Worm (Caenorhabditis elegans): ENCODE data around the gene pdha-1.

pdha-1 gene

DNA sequence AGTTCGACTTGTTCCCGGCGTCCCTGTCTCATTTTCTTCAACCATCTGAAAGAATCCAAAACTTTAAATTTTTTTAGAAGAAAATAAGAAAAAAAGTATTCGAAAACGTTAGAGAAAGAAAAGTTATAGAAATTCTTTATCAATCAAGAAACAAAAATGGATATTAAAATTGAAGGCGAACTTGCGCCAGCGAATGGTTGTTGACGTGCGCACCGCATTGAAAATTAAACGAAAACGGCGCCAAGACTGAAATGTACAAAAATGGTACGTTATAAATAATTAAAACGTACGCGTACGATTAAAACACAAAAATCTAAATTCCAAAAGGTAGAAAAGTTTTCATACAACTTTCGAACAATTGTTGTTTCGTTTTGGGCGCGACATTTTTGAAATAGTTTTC, 20.7 kb downstream of the pdha-1 start, which contains the start of gene K02C4.3 (continued):
- TF ChIP-seq fkh-8 (tag; optimal IDR thresholded peaks at IDR 0.05) (peak; percentile 43), nhr-84 (tag; optimal IDR thresholded peaks at IDR 0.05) (no peak), sptf-1 (tag; optimal IDR thresholded peaks at IDR 0.05) (no peak), hpl-2 (GFP tag; optimal IDR thresholded peaks at IDR 0.05) (no peak), nhr-20 (tag; optimal IDR thresholded peaks at IDR 0.05) (peak; percentile 76), hlh-4 (tag; optimal IDR thresholded peaks at IDR 0.05) (no peak), jun-1 (tag; optimal IDR thresholded peaks at IDR 0.05) (peak; percentile 39), tlp-1 (tag; optimal IDR thresholded peaks at IDR 0.05) (no peak), lin-13 (GFP tag; optimal IDR thresholded peaks at IDR 0.05) (peak; percentile 49), alr-1 (tag; optimal IDR thresholded peaks at IDR 0.05; ENCODE audit: borderline replicate concordance) (no peak), skn-1 (tag; optimal IDR thresholded peaks at IDR 0.05) (peak; percentile 77), pag-3 (tag; optimal IDR thresholded peaks at IDR 0.05; ENCODE audit: borderline replicate concordance, insufficient read depth) (peak; percentile 4), elt-3 (tag; optimal IDR thresholded peaks at IDR 0.05) (peak in 2 of 6 experiments; percentile 45 to 53), snpc-4 (tag; optimal IDR thresholded peaks at IDR 0.05) (peak; percentile 89), ceh-8 (GFP tag; optimal IDR thresholded peaks at IDR 0.05) (peak; percentile 72), ces-1 (GFP tag; optimal IDR thresholded peaks at IDR 0.05) (no peak), xbp-1 (tag; optimal IDR thresholded peaks at IDR 0.05) (peak; percentile 74), swsn-7 (tag; optimal IDR thresholded peaks at IDR 0.05) (peak; percentile 76), ceh-82 (tag; optimal IDR thresholded peaks at IDR 0.05) (peak; percentile 51 to 66 (median 62)), rnt-1 (tag; optimal IDR thresholded peaks at IDR 0.05) (peak; percentile 72), lin-15B (tag; optimal IDR thresholded peaks at IDR 0.05) (peak; percentile 42), nhr-77 (tag; optimal IDR thresholded peaks at IDR 0.05) (peak; percentile 33)

DNA sequence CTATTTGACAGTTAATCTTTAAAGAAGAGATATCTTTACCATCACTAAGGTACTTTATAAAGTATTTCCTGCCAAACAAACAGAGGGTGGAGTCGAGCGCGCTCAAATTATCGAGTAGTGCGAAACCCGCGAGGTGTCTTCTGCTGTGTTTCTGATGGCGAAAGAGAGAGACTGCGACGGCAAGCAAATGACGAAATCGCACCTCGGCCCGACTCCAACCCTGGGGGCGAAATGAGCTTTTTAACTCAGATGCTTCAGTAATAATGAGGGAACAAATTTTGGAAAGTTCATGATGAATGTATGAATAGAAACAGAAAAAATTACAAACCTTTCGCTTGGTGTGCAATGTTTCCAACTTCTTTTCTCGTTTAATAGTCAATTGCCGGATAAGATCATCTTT, 25.4 kb downstream of the pdha-1 start:
- TF ChIP-seq nhr-85 (tag) (peak; percentile 92), nhr-20 (tag; optimal IDR thresholded peaks at IDR 0.05) (peak; percentile 79), dpl-1 (GFP tag; optimal IDR thresholded peaks at IDR 0.05) (peak; percentile 46 to 57 (median 57)), lin-14 (GFP tag; optimal IDR thresholded peaks at IDR 0.05) (peak; percentile 82), lsy-2 (tag; optimal IDR thresholded peaks at IDR 0.05) (peak; percentile 59 to 67), vab-15 (tag; optimal IDR thresholded peaks at IDR 0.05) (no peak), zip-4 (GFP tag; optimal IDR thresholded peaks at IDR 0.05) (peak; percentile 57), ceh-8 (GFP tag; optimal IDR thresholded peaks at IDR 0.05) (peak; percentile 12), ztf-4 (tag; optimal IDR thresholded peaks at IDR 0.05) (no peak), pax-3 (tag; optimal IDR thresholded peaks at IDR 0.05) (peak; percentile 39), nhr-84 (tag; optimal IDR thresholded peaks at IDR 0.05) (no peak), tlp-1 (tag; optimal IDR thresholded peaks at IDR 0.05) (no peak), egl-27 (tag; optimal IDR thresholded peaks at IDR 0.05) (peak in 1 of 2 experiments; percentile 6), elt-3 (tag; optimal IDR thresholded peaks at IDR 0.05) (peak in 4 of 6 experiments; percentile 4 to 41 (median 32)), swsn-7 (tag; optimal IDR thresholded peaks at IDR 0.05) (peak; percentile 78), unc-130 (tag; optimal IDR thresholded peaks at IDR 0.05) (peak; percentile 8), F16B12.6 (tag; optimal IDR thresholded peaks at IDR 0.05) (no peak), lin-39 (tag; optimal IDR thresholded peaks at IDR 0.05) (peak; percentile 48), grh-1 (GFP tag; IDR thresholded peaks at IDR 0.05) (peak; percentile 62), efl-1 (optimal IDR thresholded peaks at IDR 0.05) (peak; percentile 62 to 70), efl-1 (GFP tag; optimal IDR thresholded peaks at IDR 0.05 in 1 of 2) (peak; percentile 23 to 95), snpc-4 (tag; optimal IDR thresholded peaks at IDR 0.05) (peak; percentile 98), fkh-8 (tag; optimal IDR thresholded peaks at IDR 0.05) (peak; percentile 42), ceh-63 (GFP tag; optimal IDR thresholded peaks at IDR 0.05) (no peak), aly-2 (tag; optimal IDR thresholded peaks at IDR 0.05) (peak; percentile 43), nhr-71 (tag; optimal IDR thresholded peaks at IDR 0.05) (peak; percentile 87), C04F5.9 (tag; optimal IDR thresholded peaks at IDR 0.05) (no peak), nhr-90 (tag; optimal IDR thresholded peaks at IDR 0.05; ENCODE audit: poor library complexity) (peak; percentile 85), rnt-1 (tag; optimal IDR thresholded peaks at IDR 0.05) (peak; percentile 83), hlh-4 (tag; optimal IDR thresholded peaks at IDR 0.05) (no peak), lin-35 (GFP tag; optimal IDR thresholded peaks at IDR 0.05) (peak; percentile 49 to 71), ceh-82 (tag; optimal IDR thresholded peaks at IDR 0.05) (peak; percentile 69 to 83 (median 74)), hlh-17 (GFP tag; optimal IDR thresholded peaks at IDR 0.05; ENCODE audit: borderline replicate concordance) (no peak), C16A3.4 (tag; optimal IDR thresholded peaks at IDR 0.05) (peak; percentile 18), nhr-19 (GFP tag; conservative IDR thresholded peaks at IDR 0.05) (peak; percentile 85), snu-23 (GFP tag; optimal IDR thresholded peaks at IDR 0.05) (peak; percentile 83), skn-1 (tag; optimal IDR thresholded peaks at IDR 0.05) (peak; percentile 67), dsc-1 (tag; optimal IDR thresholded peaks at IDR 0.05) (peak; percentile 49), lin-13 (GFP tag; optimal IDR thresholded peaks at IDR 0.05) (peak; percentile 34)

All from whole organism, L1 larva.